Worm (Caenorhabditis elegans) whole organism, young adult: ENCODE data around the gene Y48C3A.18.

Experiments
- C06A6.2 ChIP-seq: fragments of 200-800 bp; sonication (Bioruptor generic); conservative IDR thresholded peaks from 2 replicates; pipeline ENCODE4 v1.3.6; 2022; ENCODE audit warnings: missing genetic modification characterization, missing compliant biosample characterization
- K11D2.4 ChIP-seq: fragments of 200-800 bp; sonication (Bioruptor generic); IDR thresholded peaks from 2 replicates; pipeline ENCODE4 v1.3.6; 2022; ENCODE audit warnings: missing genetic modification reagents, missing genetic modification characterization, missing compliant biosample characterization
- K12H6.12 ChIP-seq: fragments of 200-800 bp; sonication (Bioruptor generic); optimal IDR thresholded peaks from 2 replicates; lab custom pipeline; 2018; ENCODE audit warnings: mild to moderate bottlenecking, missing genetic modification characterization, missing compliant biosample characterization
- Y95B8A.8 ChIP-seq: fragments of 200-800 bp; sonication (Bioruptor generic); IDR thresholded peaks from 2 replicates; pipeline ENCODE4 v1.3.6; 2022; ENCODE audit warnings: missing genetic modification reagents, missing genetic modification characterization, missing compliant biosample characterization
- akir-1 ChIP-seq: fragments of 200-800 bp; sonication (Bioruptor generic); optimal IDR thresholded peaks from 2 replicates; lab custom pipeline; 2018; ENCODE audit warnings: mild to moderate bottlenecking, missing genetic modification characterization, moderate library complexity, missing compliant biosample characterization
- efl-1 ChIP-seq: fragments of 150-350 bp; optimal IDR thresholded peaks from 2 replicates; lab custom pipeline; 2014; ENCODE audit warnings: missing biosample characterization, missing genetic modification reagents, missing genetic modification characterization
- egrh-3 ChIP-seq: fragments of 200-800 bp; sonication (Bioruptor generic); IDR thresholded peaks from 2 replicates; pipeline ENCODE4 v1.3.6; 2022; ENCODE audit warnings: missing genetic modification reagents, missing genetic modification characterization, missing compliant biosample characterization
- gei-17 ChIP-seq: fragments of 200-800 bp; sonication (Bioruptor generic); optimal IDR thresholded peaks from 2 replicates; lab custom pipeline; 2018; ENCODE audit warnings: mild to moderate bottlenecking, missing genetic modification characterization, missing compliant biosample characterization
- let-526 ChIP-seq: fragments of 200-800 bp; sonication (Bioruptor generic); IDR thresholded peaks from 2 replicates; pipeline ENCODE4 v1.3.6; 2022; ENCODE audit warnings: missing genetic modification reagents, missing genetic modification characterization, missing compliant biosample characterization
- lin-26 ChIP-seq: fragments of 200-800 bp; sonication (Bioruptor generic); IDR thresholded peaks from 2 replicates; pipeline ENCODE4 v1.3.6; 2022; ENCODE audit warnings: missing genetic modification reagents, missing genetic modification characterization, missing compliant biosample characterization
- lin-35 ChIP-seq, 3 experiments: fragments of 150-350 bp in 2 of 3; sonication (generic microtip) in 1 of 3; optimal IDR thresholded peaks; 2 replicates each; lab custom pipeline; 2014 to 2018; ENCODE audit warnings: missing biosample characterization in 3 of 3, missing genetic modification characterization in 3 of 3, missing genetic modification reagents in 3 of 3
- lir-1 ChIP-seq: fragments of 200-800 bp; sonication (Bioruptor generic); conservative IDR thresholded peaks from 2 replicates; pipeline ENCODE4 v1.3.6; 2022; ENCODE audit warnings: missing genetic modification reagents, missing genetic modification characterization, missing compliant biosample characterization
- madf-6 ChIP-seq: fragments of 200-800 bp; sonication (Bioruptor generic); IDR thresholded peaks from 2 replicates; pipeline ENCODE4 v1.3.6; 2022; ENCODE audit warnings: missing genetic modification reagents, missing genetic modification characterization, missing compliant biosample characterization
- pha-4 ChIP-seq: fragments of 150-350 bp; sonication (generic microtip); optimal IDR thresholded peaks from 2 replicates; lab custom pipeline; 2014; ENCODE audit warnings: missing biosample characterization, missing genetic modification reagents, missing genetic modification characterization
- somi-1 ChIP-seq: fragments of 200-800 bp; sonication (Bioruptor generic); optimal IDR thresholded peaks from 2 replicates; lab custom pipeline; 2018; ENCODE audit warnings: mild to moderate bottlenecking, missing genetic modification characterization, missing compliant biosample characterization
- tbp1 ChIP-seq: fragments of 200-800 bp; sonication (Bioruptor generic); optimal IDR thresholded peaks from 2 replicates; lab custom pipeline; 2018; ENCODE audit warnings: mild to moderate bottlenecking, missing genetic modification characterization, missing compliant biosample characterization
- unc-130 ChIP-seq: sonication (generic microtip); optimal IDR thresholded peaks from 2 replicates; lab custom pipeline; 2016; ENCODE audit warnings: missing genetic modification reagents, missing genetic modification characterization, missing compliant biosample characterization
- zfh-2 ChIP-seq: fragments of 200-800 bp; sonication (Bioruptor generic); conservative IDR thresholded peaks from 2 replicates; pipeline ENCODE4 v1.3.6; 2022; ENCODE audit warnings: missing genetic modification reagents, missing genetic modification characterization, missing compliant biosample characterization
- ztf-26 ChIP-seq: sonication (generic microtip); optimal IDR thresholded peaks from 2 replicates; lab custom pipeline; 2017; ENCODE audit warnings: missing genetic modification characterization, missing compliant biosample characterization

Y48C3A.18 gene

ce11 chrII:13461604-13462375 is 49.4 kb downstream of the Y48C3A.18 start (continued):
- peak in 1 of 3 experiments; percentile 8 for TF ChIP-seq lin-35 (GFP tag; optimal IDR thresholded peaks at IDR 0.05; lab: Kevin White, UChicago)
- peak; percentile 53; the same call in 1 of the 2 replicates for TF ChIP-seq K11D2.4 (GFP tag; lab: Robert Waterston, UW)
- no peak for TF ChIP-seq efl-1
- 0 out of 2 replicates have a peak, but pooled peaks have one; percentile 21 for TF ChIP-seq madf-6 (GFP tag; lab: Robert Waterston, UW)
- TF ChIP-seq lir-1: 0 out of 2 replicates have a peak, but pooled peaks have one; percentile 18
- TF ChIP-seq let-526: peak; percentile 65; the same call in 1 of the 2 replicates
- TF ChIP-seq lin-26 (GFP tag; lab: Robert Waterston, UW): peak; percentile 76
- peak; percentile 16 for TF ChIP-seq pha-4 (tag; lab: Kevin White, UChicago)
- TF ChIP-seq egrh-3: 0 out of 2 replicates have a peak, but pooled peaks have one; percentile 28
- TF ChIP-seq akir-1 (GFP tag; lab: Kevin White, UChicago): no peak
- TF ChIP-seq zfh-2 (GFP tag; lab: Robert Waterston, UW): peak; percentile 44; the same call in 1 of the 2 replicates
- TF ChIP-seq tbp1 (GFP tag; lab: Kevin White, UChicago): peak; percentile 30
- no peak for TF ChIP-seq unc-130 (GFP tag; lab: Kevin White, UChicago)
- TF ChIP-seq gei-17: no peak
- peak; percentile 73 for TF ChIP-seq ztf-26 (tag; lab: Kevin White, UChicago)
- TF ChIP-seq K12H6.12 (tag; lab: Kevin White, UChicago): no peak
- TF ChIP-seq Y95B8A.8 (GFP tag; lab: Robert Waterston, UW): no peak
- peak; percentile 81 for TF ChIP-seq somi-1 (GFP tag; lab: Kevin White, UChicago)
- peak; percentile 65 for TF ChIP-seq C06A6.2 (GFP tag; lab: Robert Waterston, UW)
